Worm (Caenorhabditis elegans): Measurements from ENCODE around the gene F09E10.1.

The F09E10.1 gene

DNA sequence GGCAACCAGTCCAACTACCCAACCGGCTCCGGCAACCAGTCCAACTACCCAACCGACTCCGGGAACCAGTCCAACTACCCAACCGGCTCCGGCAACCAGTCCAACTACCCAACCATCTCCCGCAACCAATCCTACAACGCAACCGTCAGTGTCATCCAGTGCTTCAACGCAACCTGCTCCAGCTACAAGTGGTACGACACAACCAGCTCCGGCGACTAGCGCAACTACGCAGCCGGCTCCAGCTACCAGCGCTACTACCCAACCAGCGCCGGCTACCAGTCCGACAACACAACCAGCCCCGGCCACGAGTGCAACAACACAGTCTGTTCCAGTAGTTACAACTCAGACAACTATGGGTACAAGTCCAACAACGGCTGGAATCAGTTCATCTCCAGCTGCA is 46.5 kb downstream of the F09E10.1 start:
- TF ChIP-seq flh-1 (GFP tag; optimal IDR thresholded peaks at IDR 0.05): no peak
- no peak for TF ChIP-seq tbx-8 (GFP tag; optimal IDR thresholded peaks at IDR 0.05)
